Fruit fly (Drosophila melanogaster): ENCODE measurements around the gene Acn.

DNA sequence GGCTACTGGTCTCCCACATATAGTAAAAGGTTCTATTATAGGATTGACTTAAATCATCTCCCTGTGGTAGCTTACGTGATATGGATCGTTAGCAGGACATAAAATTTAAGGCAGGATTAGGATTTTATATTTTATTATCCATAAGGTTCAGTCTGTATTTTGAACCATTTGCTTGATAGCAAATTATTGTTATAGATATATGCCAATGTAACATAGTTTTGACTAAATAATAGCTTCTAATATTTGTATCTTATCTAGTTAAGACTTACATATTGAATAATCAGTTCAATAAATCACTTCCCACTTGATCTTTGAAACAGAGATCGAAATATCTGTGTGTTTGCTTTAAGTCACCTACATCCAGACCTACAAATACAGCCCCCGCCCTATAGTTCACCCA, 34.6 kb upstream of the Acn start, which contains the start of gene robl37BC:
- TF ChIP-seq ovo (GFP tag; optimal IDR thresholded peaks at IDR 0.05) (no peak), CG7045 (GFP tag; optimal IDR thresholded peaks at IDR 0.05) (no peak)
